Worm (Caenorhabditis elegans) whole organism, L2 larva: ENCODE measurements around the gene nas-23.

Source experiments
- dmd-4 ChIP-seq: sonication (generic microtip); optimal IDR thresholded peaks from 2 replicates; lab custom pipeline; 2017; ENCODE audit warnings: missing biosample characterization, missing genetic modification characterization
- elt-3 ChIP-seq: sonication (generic microtip); optimal IDR thresholded peaks from 2 replicates; lab custom pipeline; 2017; ENCODE audit warnings: missing biosample characterization, missing genetic modification characterization
- fos-1 ChIP-seq: fragments of 150-350 bp; optimal IDR thresholded peaks from 2 replicates; lab custom pipeline; 2014; ENCODE audit warnings: missing biosample characterization, missing genetic modification characterization
- gmeb-1 ChIP-seq: fragments of 150-350 bp; optimal IDR thresholded peaks from 2 replicates; lab custom pipeline; 2014; ENCODE audit warnings: missing biosample characterization, missing genetic modification characterization
- nhr-129 ChIP-seq: fragments of 150-350 bp; optimal IDR thresholded peaks from 2 replicates; lab custom pipeline; 2014; ENCODE audit warnings: missing biosample characterization, missing genetic modification characterization
- nhr-6 ChIP-seq: fragments of 150-350 bp; optimal IDR thresholded peaks from 2 replicates; lab custom pipeline; 2014; ENCODE audit warnings: missing biosample characterization, missing genetic modification characterization
- nhr-77 ChIP-seq: fragments of 150-350 bp; optimal IDR thresholded peaks from 2 replicates; lab custom pipeline; 2014; ENCODE audit warnings: missing biosample characterization, missing genetic modification characterization
- sem-4 ChIP-seq: fragments of 150-350 bp; optimal IDR thresholded peaks from 2 replicates; lab custom pipeline; 2014; ENCODE audit warnings: missing biosample characterization, missing genetic modification reagents, missing genetic modification characterization
- sma-3 ChIP-seq: sonication (generic microtip); optimal IDR thresholded peaks from 2 replicates; lab custom pipeline; 2016; ENCODE audit warnings: missing genetic modification reagents, missing genetic modification characterization, missing compliant biosample characterization
- sma-9 ChIP-seq, 2 experiments: fragments of 150-350 bp in 1 of 2; sonication (generic microtip) in 1 of 2; optimal IDR thresholded peaks; 2 replicates each; lab custom pipeline; 2014 to 2016; ENCODE audit warnings: missing genetic modification characterization in 2 of 2, mild to moderate bottlenecking in 1 of 2, missing biosample characterization in 1 of 2, missing compliant biosample characterization in 1 of 2, missing genetic modification reagents in 1 of 2, moderate library complexity in 1 of 2
- ztf-11 ChIP-seq: sonication (generic microtip); optimal IDR thresholded peaks from 2 replicates; lab custom pipeline; 2017; ENCODE audit warnings: missing biosample characterization, missing genetic modification characterization
- ztf-4 ChIP-seq: fragments of 150-350 bp; optimal IDR thresholded peaks from 2 replicates; lab custom pipeline; 2014; ENCODE audit warnings: missing biosample characterization, missing genetic modification characterization

Gene nas-23

DNA sequence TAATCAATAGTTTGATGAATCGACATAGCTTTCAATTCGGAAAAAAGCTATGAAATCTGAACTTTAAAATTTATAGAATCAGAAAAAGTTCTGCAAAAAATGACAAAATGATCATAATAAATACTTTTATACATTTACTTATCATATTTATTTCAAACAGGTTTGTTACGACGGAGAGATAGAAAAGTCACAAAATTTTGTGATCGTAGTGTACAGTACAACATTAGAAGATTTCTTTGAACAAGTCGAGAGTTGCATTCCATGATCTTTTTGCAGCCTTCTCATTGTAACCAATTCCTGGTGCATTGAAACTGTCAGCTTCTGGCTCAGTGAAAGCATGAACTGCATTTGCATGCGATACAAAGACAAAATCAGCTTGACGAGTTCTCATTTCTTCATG lies 37.3 kb downstream of the nas-23 start, which contains the start of gene D1022.3:
TSS of gene D1022.3 (minus strand) at position 101 of the 400 bp plus-strand sequence.
- no peak for TF ChIP-seq nhr-129 (tag; lab: Kevin White, UChicago)
- no peak for TF ChIP-seq sem-4
- TF ChIP-seq sma-9 (GFP tag; optimal IDR thresholded peaks at IDR 0.05; lab: Kevin White, UChicago): no peak
- TF ChIP-seq sma-9 (tag; optimal IDR thresholded peaks at IDR 0.05; lab: Kevin White, UChicago): no peak
- TF ChIP-seq fos-1: no peak
- TF ChIP-seq ztf-11: no peak
- no peak for TF ChIP-seq elt-3
- TF ChIP-seq gmeb-1 (tag; lab: Kevin White, UChicago): no peak
- no peak for TF ChIP-seq nhr-77 (tag; lab: Kevin White, UChicago)
- no peak for TF ChIP-seq sma-3
- TF ChIP-seq ztf-4 (tag; lab: Kevin White, UChicago): no peak
- TF ChIP-seq dmd-4: no peak
- no peak for TF ChIP-seq nhr-6
